Worm (Caenorhabditis elegans) whole organism, young adult: Measurements from ENCODE around the gene C18H9.1.

Experiments
- K12H6.12 ChIP-seq: fragments of 200-800 bp; sonication (Bioruptor generic); optimal IDR thresholded peaks from 2 replicates; lab custom pipeline; 2018; ENCODE audit warnings: mild to moderate bottlenecking, missing genetic modification characterization, missing compliant biosample characterization
- ama-1 ChIP-seq, 3 experiments: fragments of 150-350 bp in 1 of 3; sonication (generic microtip) in 2 of 3; optimal IDR thresholded peaks; 2 replicates each; lab custom pipeline; 2014 to 2018; ENCODE audit warnings: missing biosample characterization in 2 of 3, missing genetic modification characterization in 2 of 3, missing genetic modification reagents in 2 of 3
- nfya-1 ChIP-seq: sonication (generic microtip); optimal IDR thresholded peaks from 2 replicates; lab custom pipeline; 2017; ENCODE audit warnings: antibody characterized with exemption, missing compliant biosample characterization, missing genetic modification characterization, borderline replicate concordance; ENCODE audit not compliant: insufficient read depth

DNA sequence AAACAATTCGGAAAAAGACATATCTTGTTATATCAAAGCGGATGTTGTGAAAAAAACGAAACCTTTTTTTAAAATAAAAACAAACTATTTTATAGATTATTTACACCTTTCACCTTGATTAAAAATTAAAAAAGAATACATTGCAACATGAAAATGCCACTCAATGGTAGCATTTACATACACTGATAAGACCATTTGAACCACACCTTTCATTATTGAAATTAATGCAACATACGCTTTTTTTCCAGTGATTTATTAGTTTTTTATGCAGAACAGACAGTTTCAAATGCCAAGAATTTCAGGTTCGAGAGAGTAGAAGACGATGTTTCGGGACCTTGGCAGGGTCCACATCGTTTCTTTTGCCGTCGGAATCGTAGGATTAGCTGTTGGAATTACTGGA lies 32.3 kb upstream of the C18H9.1 start, which contains the start of gene T19D12.1:
- no peak for TF ChIP-seq K12H6.12
- TF ChIP-seq nfya-1 (tag; lab: Kevin White, UChicago), result no peak
- no peak for TF ChIP-seq ama-1 (optimal IDR thresholded peaks at IDR 0.05; lab: Kevin White, UChicago)
- TF ChIP-seq ama-1 (GFP tag; optimal IDR thresholded peaks at IDR 0.05; lab: Kevin White, UChicago), result no peak
